Fruit fly (Drosophila melanogaster) whole organism, embryonic: Measurements from ENCODE around the gene Nrx-IV.

Experiments
- Atf-2 ChIP-seq: fragments of 200-800 bp; sonication (Bioruptor generic); optimal IDR thresholded peaks from 2 replicates; lab custom pipeline; 2016; ENCODE audit warnings: missing biosample characterization, missing genetic modification characterization
- BEAF-32 ChIP-seq: fragments of 200-800 bp; sonication (Bioruptor generic); optimal IDR thresholded peaks from 3 replicates; lab custom pipeline; 2017; ENCODE audit warnings: missing biosample characterization, missing genetic modification characterization, mild to moderate bottlenecking, moderate library complexity, missing genetic modification reagents
- CG10321 ChIP-seq: fragments of 200-800 bp; sonication (Bioruptor generic); IDR thresholded peaks from 2 replicates; pipeline ENCODE4 v1.3.6; 2022; ENCODE audit warnings: missing biosample characterization, missing genetic modification characterization
- CG10462 ChIP-seq: fragments of 200-800 bp; sonication (Bioruptor generic); optimal IDR thresholded peaks from 2 replicates; lab custom pipeline; 2016; ENCODE audit warnings: missing biosample characterization, missing genetic modification characterization
- CG10959 ChIP-seq: fragments of 200-800 bp; sonication (Bioruptor generic); IDR thresholded peaks from 2 replicates; pipeline ENCODE4 v1.3.6; 2022; ENCODE audit warnings: missing biosample characterization, missing genetic modification characterization
- CG11560 ChIP-seq: fragments of 200-800 bp; sonication (Bioruptor generic); IDR thresholded peaks from 3 replicates; pipeline ENCODE4 v1.3.6; 2022; ENCODE audit warnings: missing biosample characterization, missing genetic modification characterization
- CG12071 ChIP-seq: fragments of 200-800 bp; sonication (Bioruptor generic); optimal IDR thresholded peaks from 3 replicates; lab custom pipeline; 2018; ENCODE audit warnings: missing biosample characterization, mild to moderate bottlenecking, missing genetic modification characterization
- CG14014 ChIP-seq: fragments of 200-800 bp; sonication (Bioruptor generic); IDR thresholded peaks from 2 replicates; pipeline ENCODE4 v1.3.6; 2022; ENCODE audit warnings: missing biosample characterization, missing genetic modification characterization
- CG14441 ChIP-seq: fragments of 200-800 bp; sonication (Bioruptor generic); IDR thresholded peaks from 2 replicates; pipeline ENCODE4 v1.3.6; 2022; ENCODE audit warnings: missing biosample characterization, missing genetic modification characterization
- CG14965 ChIP-seq: fragments of 200-800 bp; sonication (Bioruptor generic); optimal IDR thresholded peaks from 2 replicates; lab custom pipeline; 2016; ENCODE audit warnings: missing biosample characterization, missing genetic modification characterization, borderline replicate concordance
- CG15073 ChIP-seq: fragments of 200-800 bp; sonication (Bioruptor generic); optimal IDR thresholded peaks from 2 replicates; lab custom pipeline; 2016; ENCODE audit warnings: missing biosample characterization, missing genetic modification characterization
- CG15479 ChIP-seq: fragments of 200-800 bp; sonication (Bioruptor generic); optimal IDR thresholded peaks from 3 replicates; lab custom pipeline; 2019; ENCODE audit warnings: missing biosample characterization, mild to moderate bottlenecking, missing genetic modification characterization, moderate library complexity
- CG17328 ChIP-seq: fragments of 200-800 bp; sonication (Bioruptor generic); IDR thresholded peaks from 2 replicates; pipeline ENCODE4 v1.3.6; 2022; ENCODE audit warnings: missing biosample characterization, missing genetic modification characterization
- CG1832 ChIP-seq: fragments of 200-800 bp; sonication (Bioruptor generic); optimal IDR thresholded peaks from 2 replicates; lab custom pipeline; 2017; ENCODE audit warnings: missing biosample characterization, mild to moderate bottlenecking, missing genetic modification characterization, inconsistent platforms
- CG2116 ChIP-seq: fragments of 200-800 bp; sonication (Bioruptor generic); optimal IDR thresholded peaks from 3 replicates; lab custom pipeline; 2018; ENCODE audit warnings: missing biosample characterization, mild to moderate bottlenecking, missing genetic modification characterization
- CG2199 ChIP-seq: fragments of 200-800 bp; sonication (Bioruptor generic); IDR thresholded peaks from 3 replicates; pipeline ENCODE4 v1.3.6; 2022; ENCODE audit warnings: missing biosample characterization, missing genetic modification characterization
- CG31365 ChIP-seq: fragments of 200-800 bp; sonication (Bioruptor generic); optimal IDR thresholded peaks from 2 replicates; lab custom pipeline; 2018; ENCODE audit warnings: missing biosample characterization, mild to moderate bottlenecking, missing genetic modification characterization
- CG43689 ChIP-seq: fragments of 200-800 bp; sonication (Bioruptor generic); IDR thresholded peaks from 2 replicates; pipeline ENCODE4 v1.3.6; 2022; ENCODE audit warnings: missing biosample characterization, missing genetic modification characterization
- CG4707 ChIP-seq: fragments of 200-800 bp; sonication (Bioruptor generic); optimal IDR thresholded peaks from 2 replicates; lab custom pipeline; 2018; ENCODE audit warnings: missing biosample characterization, mild to moderate bottlenecking, missing genetic modification characterization, moderate library complexity
- CG5245 ChIP-seq: fragments of 200-800 bp; sonication (Bioruptor generic); optimal IDR thresholded peaks from 3 replicates; lab custom pipeline; 2016; ENCODE audit warnings: missing biosample characterization, missing genetic modification characterization
- CHES-1-like ChIP-seq: fragments of 200-800 bp; sonication (Bioruptor generic); optimal IDR thresholded peaks from 2 replicates; lab custom pipeline; 2016; ENCODE audit warnings: missing biosample characterization, missing genetic modification characterization
- E2f1 ChIP-seq: fragments of 200-800 bp; sonication (Bioruptor generic); IDR thresholded peaks from 2 replicates; pipeline ENCODE4 v1.3.6; 2022; ENCODE audit warnings: missing biosample characterization, missing genetic modification characterization
- ERR ChIP-seq: fragments of 200-800 bp; sonication (Bioruptor generic); optimal IDR thresholded peaks from 2 replicates; lab custom pipeline; 2016; ENCODE audit warnings: missing biosample characterization, missing genetic modification characterization
- H15 ChIP-seq: fragments of 200-800 bp; sonication (Bioruptor generic); IDR thresholded peaks from 3 replicates; pipeline ENCODE4 v1.3.6; 2022; ENCODE audit warnings: missing biosample characterization, missing genetic modification characterization
- Hr3 ChIP-seq: fragments of 200-800 bp; sonication (Bioruptor generic); optimal IDR thresholded peaks from 3 replicates; lab custom pipeline; 2016; ENCODE audit warnings: missing biosample characterization, missing genetic modification characterization
- Hr78 ChIP-seq, 2 experiments: fragments of 200-800 bp in 1 of 2; fragments of >200 bp in 1 of 2; sonication (Bioruptor generic) in 1 of 2; optimal IDR thresholded peaks; 2 replicates each; lab custom pipeline; 2017 to 2019; ENCODE audit warnings: missing biosample characterization in 2 of 2, missing genetic modification characterization in 2 of 2, mild to moderate bottlenecking in 1 of 2, moderate library complexity in 1 of 2
- MESR4 ChIP-seq: fragments of 200-800 bp; sonication (Bioruptor generic); optimal IDR thresholded peaks from 2 replicates; lab custom pipeline; 2018; ENCODE audit warnings: missing biosample characterization, mild to moderate bottlenecking, missing genetic modification characterization, moderate library complexity
- Mes4 ChIP-seq: fragments of 200-800 bp; sonication (Bioruptor generic); optimal IDR thresholded peaks from 2 replicates; lab custom pipeline; 2016; ENCODE audit warnings: missing biosample characterization, missing genetic modification characterization
- Opbp ChIP-seq: fragments of 200-800 bp; sonication (Bioruptor generic); IDR thresholded peaks from 3 replicates; pipeline ENCODE4 v1.3.6; 2022; ENCODE audit warnings: missing biosample characterization, missing genetic modification characterization; ENCODE audit not compliant: partially characterized antibody
- Pdp1 ChIP-seq, 2 experiments: fragments of 200-800 bp; sonication (Bioruptor generic); optimal IDR thresholded peaks; 3 replicates each; lab custom pipeline; 2016; ENCODE audit warnings: missing biosample characterization in 2 of 2, missing genetic modification characterization in 2 of 2, mild to moderate bottlenecking in 1 of 2, moderate library complexity in 1 of 2
- Rfx ChIP-seq: fragments of 200-800 bp; sonication (Bioruptor generic); IDR thresholded peaks from 2 replicates; pipeline ENCODE4 v1.3.6; 2022; ENCODE audit warnings: missing biosample characterization, missing genetic modification characterization
- Xbp1 ChIP-seq: fragments of 200-800 bp; sonication (Bioruptor generic); optimal IDR thresholded peaks from 3 replicates; lab custom pipeline; 2016; ENCODE audit warnings: missing biosample characterization, mild to moderate bottlenecking, missing genetic modification characterization
- ara ChIP-seq: fragments of 200-800 bp; sonication (Bioruptor generic); IDR thresholded peaks from 2 replicates; pipeline ENCODE4 v1.3.6; 2022; ENCODE audit warnings: missing biosample characterization, missing genetic modification characterization
- bbx ChIP-seq: fragments of 200-800 bp; sonication (Bioruptor generic); IDR thresholded peaks from 2 replicates; pipeline ENCODE4 v1.3.6; 2022; ENCODE audit warnings: missing biosample characterization, missing genetic modification characterization; ENCODE audit not compliant: partially characterized antibody
- chif ChIP-seq, 2 experiments: fragments of 200-800 bp; sonication (Bioruptor generic); optimal IDR thresholded peaks; 3 replicates each; lab custom pipeline; 2016; ENCODE audit warnings: missing biosample characterization in 2 of 2, missing genetic modification characterization in 2 of 2
- chm ChIP-seq: fragments of 200-800 bp; sonication (Bioruptor generic); IDR thresholded peaks from 2 replicates; pipeline ENCODE4 v1.3.6; 2022; ENCODE audit warnings: missing biosample characterization, missing genetic modification characterization
- chn ChIP-seq: fragments of 200-800 bp; sonication (Bioruptor generic); optimal IDR thresholded peaks from 2 replicates; lab custom pipeline; 2016; ENCODE audit warnings: missing biosample characterization, missing genetic modification characterization
- exex ChIP-seq: fragments of 200-800 bp; sonication (Bioruptor generic); optimal IDR thresholded peaks from 4 replicates; lab custom pipeline; 2018; ENCODE audit warnings: missing biosample characterization, mild to moderate bottlenecking, missing genetic modification characterization, moderate library complexity
- eyg ChIP-seq: fragments of 200-800 bp; sonication (Bioruptor generic); optimal IDR thresholded peaks from 3 replicates; lab custom pipeline; 2016; ENCODE audit warnings: missing biosample characterization, missing genetic modification characterization
- ftz-f1 ChIP-seq: fragments of 200-800 bp; sonication (Bioruptor generic); optimal IDR thresholded peaks from 2 replicates; lab custom pipeline; 2016; ENCODE audit warnings: missing biosample characterization, missing genetic modification characterization
- ken ChIP-seq: fragments of 200-800 bp; sonication (Bioruptor generic); IDR thresholded peaks from 3 replicates; pipeline ENCODE4 v1.3.6; 2022; ENCODE audit warnings: missing biosample characterization, missing genetic modification characterization
- mirr ChIP-seq: fragments of 200-800 bp; sonication (Bioruptor generic); optimal IDR thresholded peaks from 3 replicates; lab custom pipeline; 2018; ENCODE audit warnings: missing biosample characterization, mild to moderate bottlenecking, missing genetic modification characterization
- pros ChIP-seq: fragments of 200-800 bp; sonication (Bioruptor generic); optimal IDR thresholded peaks from 3 replicates; lab custom pipeline; 2019; ENCODE audit warnings: missing biosample characterization, mild to moderate bottlenecking, missing genetic modification characterization, moderate library complexity
- row ChIP-seq: fragments of 200-800 bp; sonication (Bioruptor generic); IDR thresholded peaks from 3 replicates; pipeline ENCODE4 v1.3.6; 2022; ENCODE audit warnings: missing biosample characterization, missing genetic modification characterization
- run ChIP-seq: fragments of 200-800 bp; sonication (Bioruptor generic); optimal IDR thresholded peaks from 3 replicates; lab custom pipeline; 2018; ENCODE audit warnings: missing biosample characterization, mild to moderate bottlenecking, missing genetic modification characterization
- sc ChIP-seq, 3 experiments: fragments of >200 bp in 2 of 3; fragments of 200-800 bp in 1 of 3; sonication (Bioruptor generic) in 1 of 3; optimal IDR thresholded peaks; 2 replicates in 2 of 3; 3 replicates in 1 of 3; lab custom pipeline; 2017; ENCODE audit warnings: mild to moderate bottlenecking in 1 of 3, missing biosample characterization in 1 of 3, missing genetic modification characterization in 1 of 3, missing genetic modification reagents in 1 of 3
- schlank ChIP-seq: fragments of 200-800 bp; sonication (Bioruptor generic); optimal IDR thresholded peaks from 2 replicates; lab custom pipeline; 2018; ENCODE audit warnings: missing biosample characterization, mild to moderate bottlenecking, missing genetic modification characterization
- tup ChIP-seq: fragments of 200-800 bp; sonication (Bioruptor generic); optimal IDR thresholded peaks from 2 replicates; lab custom pipeline; 2016; ENCODE audit warnings: missing biosample characterization, mild to moderate bottlenecking, missing genetic modification characterization, moderate library complexity
- zf30C ChIP-seq: fragments of 200-800 bp; sonication (Bioruptor generic); optimal IDR thresholded peaks from 3 replicates; lab custom pipeline; 2018; ENCODE audit warnings: missing biosample characterization, mild to moderate bottlenecking, missing genetic modification characterization

Gene Nrx-IV

dm6 chr3L:12124138-12124583, 22.2 kb upstream of the Nrx-IV start (continued):
- peak; percentile 13 for TF ChIP-seq run (tag; lab: Kevin White, UChicago)
- no peak for TF ChIP-seq CG10959 (GFP tag; lab: Robert Waterston, UW)
- TF ChIP-seq CG11560 (tag; lab: Robert Waterston, UW), result no peak
- peak; percentile 39; the same call in 1 of the 2 replicates for TF ChIP-seq Rfx (GFP tag; lab: Robert Waterston, UW)
- peak; percentile 57; the same call in 1 of the 2 replicates for TF ChIP-seq bbx (GFP tag; lab: Robert Waterston, UW)
- TF ChIP-seq chm (GFP tag; lab: Robert Waterston, UW), result peak; percentile 40; the same call in 1 of the 2 replicates
- TF ChIP-seq eyg (GFP tag; lab: Kevin White, UChicago), result no peak
- TF ChIP-seq tup (GFP tag; lab: Kevin White, UChicago), result no peak
- peak; percentile 80; the same call in 2 of the 3 replicates for TF ChIP-seq CG2199 (GFP tag; lab: Robert Waterston, UW)
- TF ChIP-seq Opbp, result peak; percentile 57; the same call in 2 of the 3 replicates
- TF ChIP-seq CG10462 (GFP tag; lab: Kevin White, UChicago), result no peak
- TF ChIP-seq ara (GFP tag; lab: Robert Waterston, UW), result 0 out of 2 replicates have a peak, but pooled peaks have one; percentile 23
- TF ChIP-seq row (GFP tag; lab: Robert Waterston, UW), result peak; percentile 11; the same call in 1 of the 3 replicates
- no peak for TF ChIP-seq zf30C (GFP tag; lab: Kevin White, UChicago)
- TF ChIP-seq CG12071 (GFP tag; lab: Kevin White, UChicago), result peak; percentile 88
- no peak for TF ChIP-seq Hr3 (GFP tag; lab: Kevin White, UChicago)
- peak; percentile 53 for TF ChIP-seq CG14441
- TF ChIP-seq ftz-f1 (GFP tag; lab: Kevin White, UChicago), result peak; percentile 41
- peak; percentile 53; the same call in 1 of the 2 replicates for TF ChIP-seq E2f1 (GFP tag; lab: Robert Waterston, UW)
- peak; percentile 89 for TF ChIP-seq pros (GFP tag; lab: Kevin White, UChicago)
- no peak for TF ChIP-seq CG4707 (GFP tag; lab: Kevin White, UChicago)
- TF ChIP-seq CHES-1-like (GFP tag; lab: Kevin White, UChicago), result no peak
- no peak for TF ChIP-seq CG31365 (tag; lab: Kevin White, UChicago)
- TF ChIP-seq CG14014 (GFP tag; lab: Robert Waterston, UW), result peak; percentile 7; the same call in 1 of the 2 replicates
- no peak for TF ChIP-seq CG17328
- TF ChIP-seq exex, result peak; percentile 61
- no peak for TF ChIP-seq Hr78 (GFP tag; optimal IDR thresholded peaks at IDR 0.05; lab: Kevin White, UChicago)
- no peak for TF ChIP-seq CG43689 (GFP tag; lab: Robert Waterston, UW)
- TF ChIP-seq ken (GFP tag; lab: Robert Waterston, UW), result 0 out of 3 replicates have a peak, but pooled peaks have one; percentile 25
- peak; percentile 89 for TF ChIP-seq CG1832 (GFP tag; lab: Kevin White, UChicago)
- no peak for TF ChIP-seq CG2116
- peak; percentile 76 for TF ChIP-seq chn (GFP tag; lab: Kevin White, UChicago)
- peak; percentile 60 for TF ChIP-seq MESR4 (GFP tag; lab: Kevin White, UChicago)
- no peak for TF ChIP-seq Xbp1 (GFP tag; lab: Kevin White, UChicago)
- TF ChIP-seq Pdp1 (GFP tag; optimal IDR thresholded peaks at IDR 0.05; lab: Kevin White, UChicago), result peak in 1 of 2 experiments; percentile 18
- TF ChIP-seq Atf-2 (GFP tag; lab: Kevin White, UChicago), result no peak
- no peak for TF ChIP-seq CG14965 (GFP tag; lab: Kevin White, UChicago)
- no peak for TF ChIP-seq H15 (GFP tag; lab: Robert Waterston, UW)
- no peak for TF ChIP-seq schlank
- TF ChIP-seq CG10321, result peak; percentile 72
- TF ChIP-seq BEAF-32 (GFP tag; lab: Kevin White, UChicago), result no peak
- TF ChIP-seq CG5245 (GFP tag; lab: Kevin White, UChicago), result no peak
- TF ChIP-seq CG15073 (GFP tag; lab: Kevin White, UChicago), result no peak
- TF ChIP-seq CG15479 (GFP tag; lab: Kevin White, UChicago), result peak; percentile 71
- TF ChIP-seq mirr (GFP tag; lab: Kevin White, UChicago), result peak; percentile 91
- TF ChIP-seq chif (GFP tag; optimal IDR thresholded peaks at IDR 0.05; lab: Kevin White, UChicago), result no peak
- TF ChIP-seq Mes4 (GFP tag; lab: Kevin White, UChicago), result no peak
- TF ChIP-seq ERR (GFP tag; lab: Kevin White, UChicago), result no peak
- TF ChIP-seq sc (optimal IDR thresholded peaks at IDR 0.05; lab: Kevin White, UChicago), result no peak
- no peak for TF ChIP-seq sc (GFP tag; optimal IDR thresholded peaks at IDR 0.05; lab: Kevin White, UChicago)
